Fruit fly (Drosophila melanogaster) whole organism: ENCODE data around the gene CG4325.

Experiments used
- CG8478 ChIP-seq: fragments of >200 bp; optimal IDR thresholded peaks from 2 replicates; lab custom pipeline; 2018; ENCODE audit warnings: inconsistent platforms
- Dll ChIP-seq: fragments of >200 bp; optimal IDR thresholded peaks from 2 replicates; lab custom pipeline; 2017
- EcR ChIP-seq, 2 experiments: fragments of >200 bp; optimal IDR thresholded peaks; 2 replicates each; lab custom pipeline; 2017; ENCODE audit warnings: missing biosample characterization in 2 of 2, missing genetic modification characterization in 2 of 2, missing genetic modification reagents in 2 of 2
- pan ChIP-seq: fragments of >200 bp; optimal IDR thresholded peaks from 2 replicates; lab custom pipeline; 2017
- psq ChIP-seq: fragments of >200 bp; optimal IDR thresholded peaks from 2 replicates; lab custom pipeline; 2017
- usp ChIP-seq: fragments of >200 bp; optimal IDR thresholded peaks from 2 replicates; lab custom pipeline; 2017; ENCODE audit warnings: missing biosample characterization, missing genetic modification characterization, mixed read lengths

Gene CG4325

DNA sequence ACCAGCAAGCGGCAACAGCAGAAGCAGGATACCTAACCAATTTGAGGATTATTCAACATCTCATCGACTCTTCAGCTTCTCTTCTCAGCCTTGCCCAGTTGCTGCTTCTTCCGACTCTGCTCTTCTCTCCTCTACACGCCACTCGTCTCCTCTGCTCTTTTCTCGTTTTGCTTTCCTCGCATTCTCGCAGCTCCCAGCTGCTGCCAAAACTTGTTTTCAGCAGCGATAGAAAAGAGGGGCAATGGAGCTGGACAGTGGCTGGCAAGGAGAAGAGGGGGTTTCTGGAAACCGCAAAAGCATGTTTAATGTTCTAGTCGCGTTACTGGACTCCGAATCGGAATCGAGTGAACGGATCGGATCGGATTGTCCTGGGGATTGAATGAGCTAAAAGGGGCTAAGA lies 30.3 kb downstream of the CG4325 start:
- TF ChIP-seq pan (lab: Kevin White, UChicago) (no peak), usp (GFP tag; lab: Kevin White, UChicago) (no peak), EcR (GFP tag; optimal IDR thresholded peaks at IDR 0.05; lab: Kevin White, UChicago) (no peak), psq (lab: Kevin White, UChicago) (no peak), CG8478 (lab: Kevin White, UChicago) (no peak), Dll (no peak)

DNA sequence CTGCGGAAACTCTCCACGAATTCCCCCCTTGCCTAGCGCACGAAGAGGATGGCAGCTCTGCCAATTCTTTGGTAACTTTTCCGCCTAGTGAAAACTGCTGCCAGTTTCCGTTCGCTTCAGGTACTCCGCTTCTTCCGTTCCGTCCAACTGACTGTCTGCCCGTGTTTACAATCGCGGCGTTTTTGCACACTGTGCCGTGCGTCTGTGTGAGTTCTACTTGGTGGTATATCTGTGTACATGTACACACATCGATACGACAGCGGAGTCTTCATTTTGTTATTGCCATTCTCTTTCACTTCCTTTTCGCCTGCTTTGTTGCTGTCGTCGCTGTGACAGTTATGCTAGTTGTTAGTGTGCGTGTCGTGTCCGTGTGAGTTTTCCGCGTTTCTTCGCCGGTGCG lies 30.8 kb downstream of the CG4325 start:
- TF ChIP-seq Dll (no peak), pan (lab: Kevin White, UChicago) (no peak), psq (lab: Kevin White, UChicago) (no peak), CG8478 (lab: Kevin White, UChicago) (no peak), EcR (GFP tag; optimal IDR thresholded peaks at IDR 0.05; lab: Kevin White, UChicago) (no peak), usp (GFP tag; lab: Kevin White, UChicago) (no peak)

DNA sequence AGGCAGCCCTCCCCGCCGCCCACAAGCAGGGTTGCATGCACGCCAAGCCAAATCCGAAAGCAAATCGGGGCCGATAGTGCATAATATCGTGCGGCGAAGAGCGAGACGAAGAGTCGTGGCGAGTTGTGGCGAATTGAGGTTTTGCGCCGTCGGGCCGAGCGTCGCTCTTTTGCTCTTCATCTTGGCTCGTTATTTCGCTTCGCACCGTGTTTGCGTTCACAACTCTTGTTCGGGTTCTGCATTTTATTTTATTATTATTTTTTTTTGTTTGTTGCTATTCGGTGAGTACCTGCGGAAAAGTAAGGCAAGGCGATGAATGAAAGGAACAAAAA lies 31.5 kb downstream of the CG4325 start:
- TF ChIP-seq Dll = peak; percentile 11
- no peak for TF ChIP-seq EcR (GFP tag; optimal IDR thresholded peaks at IDR 0.05; lab: Kevin White, UChicago)

dm6 chrX:2011288-2012120 lies 32.1 kb downstream of the CG4325 start:
- TF ChIP-seq EcR (GFP tag; optimal IDR thresholded peaks at IDR 0.05; lab: Kevin White, UChicago) (no peak), usp (GFP tag; lab: Kevin White, UChicago) (no peak), CG8478 (lab: Kevin White, UChicago) (no peak), Dll (no peak), psq (lab: Kevin White, UChicago) (no peak), pan (lab: Kevin White, UChicago) (no peak)

DNA sequence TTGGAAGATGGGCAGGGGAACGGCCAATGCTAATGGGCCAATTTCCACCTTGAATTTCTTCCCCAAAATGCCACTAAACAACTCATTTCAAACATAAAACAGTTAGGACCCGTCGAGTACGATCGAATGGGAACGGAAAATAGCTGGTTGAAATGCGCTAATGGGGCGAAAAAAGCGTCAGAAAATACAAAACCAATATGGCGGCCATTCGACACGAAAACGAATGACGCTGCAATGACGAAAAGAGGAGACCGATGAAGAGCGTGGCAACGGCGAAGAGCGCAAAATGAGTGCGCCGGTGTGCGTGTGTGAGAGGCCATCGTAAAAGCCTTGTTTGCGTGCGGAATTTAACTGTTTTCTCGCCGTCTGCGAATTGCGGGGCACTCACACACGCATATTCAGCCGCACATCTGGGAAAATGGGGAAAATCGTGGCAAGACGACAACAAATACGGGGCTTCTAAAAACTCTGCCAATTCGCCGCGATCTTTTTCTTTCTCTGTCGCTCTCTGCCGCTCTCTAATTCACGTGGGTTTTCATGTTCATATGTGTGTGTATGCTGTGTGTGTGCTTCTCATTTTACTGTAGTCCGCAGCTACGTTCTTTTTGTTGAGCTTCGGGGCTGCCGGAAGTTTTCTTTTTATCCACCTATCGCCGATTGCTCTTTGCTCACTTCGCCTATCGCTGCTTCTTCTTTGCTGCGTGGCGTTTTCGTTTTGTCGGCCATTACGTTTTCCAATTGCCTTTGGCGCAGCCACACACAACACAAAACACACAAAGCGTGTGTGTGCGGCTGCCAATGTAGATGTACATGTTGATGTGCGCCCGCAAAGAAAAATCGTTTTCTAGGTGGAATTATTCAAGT lies 33.4 kb downstream of the CG4325 start, which contains the start of gene east:
east (plus strand) TSS at position 851 of the 864 bp plus-strand sequence.
- peak; percentile 72 for TF ChIP-seq Dll
- TF ChIP-seq usp (GFP tag; lab: Kevin White, UChicago) = no peak
- TF ChIP-seq psq (lab: Kevin White, UChicago) = peak; percentile 15
- no peak for TF ChIP-seq pan (lab: Kevin White, UChicago)

- TF ChIP-seq pan (lab: Kevin White, UChicago) (no peak), EcR (GFP tag; optimal IDR thresholded peaks at IDR 0.05; lab: Kevin White, UChicago) (no peak), Dll (no peak), usp (GFP tag; lab: Kevin White, UChicago) (no peak), CG8478 (lab: Kevin White, UChicago) (no peak), psq (lab: Kevin White, UChicago) (no peak)
Measured at dm6 chrX:2009453-2010009, 34.1 kb downstream of the CG4325 start.

DNA sequence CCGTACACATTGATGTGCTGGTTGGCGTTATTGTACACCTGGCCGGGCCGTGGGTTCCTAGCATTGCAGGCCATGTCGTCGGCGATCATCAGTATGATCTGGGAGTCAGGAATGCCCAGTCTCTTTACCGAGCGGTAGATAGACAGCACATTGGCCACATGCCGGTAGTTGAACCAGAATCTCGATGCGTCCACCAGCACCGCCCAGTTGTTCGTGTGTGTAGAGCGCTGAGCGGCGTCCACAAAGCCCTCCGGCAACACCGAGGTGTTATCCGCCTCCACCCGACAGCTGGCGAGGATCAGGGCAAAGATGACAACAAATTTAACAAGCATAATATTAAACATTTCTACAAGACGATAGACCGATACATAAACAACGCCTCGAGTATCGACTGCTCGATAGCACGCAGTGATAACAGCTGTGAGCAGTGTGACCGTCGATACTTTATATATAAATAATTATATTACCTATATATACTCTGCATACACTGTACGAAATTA lies 34.6 kb downstream of the CG4325 start, which contains the start of gene PIG-K:
PIG-K (minus strand) TSS at position 412 of the 500 bp plus-strand sequence.
- TF ChIP-seq pan (lab: Kevin White, UChicago) = no peak
- no peak for TF ChIP-seq CG8478 (lab: Kevin White, UChicago)
- no peak for TF ChIP-seq EcR (GFP tag; optimal IDR thresholded peaks at IDR 0.05; lab: Kevin White, UChicago)
- TF ChIP-seq psq (lab: Kevin White, UChicago) = no peak

- TF ChIP-seq usp (GFP tag; lab: Kevin White, UChicago) = no peak
- no peak for TF ChIP-seq psq (lab: Kevin White, UChicago)
- no peak for TF ChIP-seq EcR (GFP tag; optimal IDR thresholded peaks at IDR 0.05; lab: Kevin White, UChicago)
- no peak for TF ChIP-seq Dll
- TF ChIP-seq CG8478 (lab: Kevin White, UChicago) = no peak
- TF ChIP-seq pan (lab: Kevin White, UChicago) = no peak
Measured at dm6 chrX:2005840-2006239, 37.8 kb downstream of the CG4325 start.

- TF ChIP-seq EcR (GFP tag; optimal IDR thresholded peaks at IDR 0.05; lab: Kevin White, UChicago) = no peak
- no peak for TF ChIP-seq Dll
- TF ChIP-seq psq (lab: Kevin White, UChicago) = no peak
- TF ChIP-seq CG8478 (lab: Kevin White, UChicago) = no peak
- TF ChIP-seq pan (lab: Kevin White, UChicago) = no peak
- no peak for TF ChIP-seq usp (GFP tag; lab: Kevin White, UChicago)
Measured at dm6 chrX:2004114-2004513, 39.5 kb downstream of the CG4325 start.

- TF ChIP-seq psq (lab: Kevin White, UChicago) (no peak), CG8478 (lab: Kevin White, UChicago) (no peak), Dll (no peak), usp (GFP tag; lab: Kevin White, UChicago) (no peak), pan (lab: Kevin White, UChicago) (no peak), EcR (GFP tag; optimal IDR thresholded peaks at IDR 0.05; lab: Kevin White, UChicago) (no peak)
Measured at dm6 chrX:2001057-2001456, 42.6 kb downstream of the CG4325 start.

- TF ChIP-seq pan (lab: Kevin White, UChicago) (no peak), Dll (no peak), EcR (GFP tag; optimal IDR thresholded peaks at IDR 0.05; lab: Kevin White, UChicago) (no peak), CG8478 (lab: Kevin White, UChicago) (no peak), psq (lab: Kevin White, UChicago) (no peak), usp (GFP tag; lab: Kevin White, UChicago) (no peak)
Measured at dm6 chrX:1995653-1996052, 48.0 kb downstream of the CG4325 start.
